Worm (Caenorhabditis elegans): Measurements from ENCODE around the gene F58G1.8.

- no peak for TF ChIP-seq gei-17 (GFP tag; optimal IDR thresholded peaks at IDR 0.05)
- no peak for TF ChIP-seq ztf-3 (GFP tag; optimal IDR thresholded peaks at IDR 0.05)
Observed at ce11 chrII:12968448-12968969, 43.1 kb upstream of the F58G1.8 start.

All from whole organism, young adult.